Worm (Caenorhabditis elegans) whole organism, late embryonic: Measurements from ENCODE around the gene clpf-1.

Experiments
- ceh-24 ChIP-seq: sonication (generic microtip); optimal IDR thresholded peaks from 2 replicates; lab custom pipeline; 2016; ENCODE audit warnings: mild to moderate bottlenecking, missing genetic modification characterization, missing compliant biosample characterization
- ceh-45 ChIP-seq: fragments of 200-800 bp; sonication (Bioruptor generic); IDR thresholded peaks from 2 replicates; pipeline ENCODE4 v1.3.6; 2022; ENCODE audit warnings: missing genetic modification reagents, missing genetic modification characterization, missing compliant biosample characterization
- dmd-4 ChIP-seq: sonication (generic microtip); optimal IDR thresholded peaks from 2 replicates; lab custom pipeline; 2016; ENCODE audit warnings: borderline replicate concordance, missing genetic modification characterization, missing compliant biosample characterization
- fax-1 ChIP-seq: sonication (generic microtip); optimal IDR thresholded peaks from 2 replicates; lab custom pipeline; 2016; ENCODE audit warnings: missing genotype, missing genetic modification characterization, missing compliant biosample characterization
- hlh-8 ChIP-seq: sonication (generic microtip); optimal IDR thresholded peaks from 2 replicates; lab custom pipeline; 2016; ENCODE audit warnings: missing genotype, missing genetic modification characterization, missing compliant biosample characterization
- tbx-2 ChIP-seq: sonication (generic microtip); optimal IDR thresholded peaks from 2 replicates; lab custom pipeline; 2016; ENCODE audit warnings: missing genetic modification characterization, missing compliant biosample characterization

DNA sequence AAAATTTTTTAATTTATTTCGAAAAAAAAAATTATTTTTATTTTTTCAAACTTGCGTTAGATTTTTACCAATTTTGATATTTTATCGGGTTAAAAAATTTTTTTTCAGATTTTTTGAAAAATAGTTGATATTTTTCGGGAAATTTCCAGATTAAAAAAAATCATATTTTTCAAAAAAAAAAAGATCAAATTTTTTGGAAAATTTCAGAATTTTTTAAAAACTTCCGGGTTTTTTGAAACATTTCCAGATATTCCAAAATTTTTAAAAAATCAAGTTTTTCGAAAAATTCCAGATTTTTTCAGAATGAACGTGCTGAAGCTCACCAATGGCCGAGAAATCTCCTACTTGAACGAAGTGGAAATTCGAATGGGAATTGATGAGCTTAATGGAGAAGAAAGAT, 27.9 kb downstream of the clpf-1 start, which contains the start of gene metl-18:
- TF ChIP-seq fax-1 (tag; lab: Kevin White, UChicago) (no peak), ceh-24 (tag; lab: Kevin White, UChicago) (no peak), hlh-8 (tag; lab: Kevin White, UChicago) (no peak), ceh-45 (no peak), dmd-4 (tag; lab: Kevin White, UChicago) (no peak), tbx-2 (tag; lab: Kevin White, UChicago) (no peak)
